Worm (Caenorhabditis elegans): ENCODE results near the gene C09B8.8.
A peak's percentile ranks its signal among the peaks of the same experiment; 100 is the strongest.

The C09B8.8 gene

DNA sequence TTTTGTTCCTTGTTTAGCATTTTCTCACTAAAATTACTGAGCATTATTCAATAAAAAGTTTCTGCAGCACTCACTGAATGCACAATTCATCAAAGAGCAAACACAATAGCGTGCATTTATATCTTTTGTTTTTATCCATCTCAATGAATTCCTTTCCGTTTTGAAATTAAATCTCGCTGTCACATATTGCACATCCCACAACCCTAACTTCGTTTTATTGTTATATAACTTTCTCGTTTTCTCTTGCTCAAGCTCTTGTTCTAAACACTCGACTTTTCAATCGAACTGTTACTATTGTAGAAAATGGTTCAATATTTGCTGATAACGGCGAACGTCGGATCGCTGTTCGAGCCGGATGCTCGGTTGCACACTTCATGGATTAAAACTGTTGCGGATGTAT, 15.9 kb downstream of the C09B8.8 start, which contains the start of gene ipp-5:
Gene ipp-5 (plus strand): TSS at position 301 of the 400 bp plus-strand sequence.
- TF ChIP-seq ztf-11 (tag; optimal IDR thresholded peaks at IDR 0.05) (no peak), ces-1 (GFP tag; optimal IDR thresholded peaks at IDR 0.05) (no peak), nhr-2 (tag; optimal IDR thresholded peaks at IDR 0.05) (no peak), tbx-8 (GFP tag; optimal IDR thresholded peaks at IDR 0.05) (no peak), nhr-28 (tag; optimal IDR thresholded peaks at IDR 0.05) (no peak), nhr-237 (tag; optimal IDR thresholded peaks at IDR 0.05) (no peak)

DNA sequence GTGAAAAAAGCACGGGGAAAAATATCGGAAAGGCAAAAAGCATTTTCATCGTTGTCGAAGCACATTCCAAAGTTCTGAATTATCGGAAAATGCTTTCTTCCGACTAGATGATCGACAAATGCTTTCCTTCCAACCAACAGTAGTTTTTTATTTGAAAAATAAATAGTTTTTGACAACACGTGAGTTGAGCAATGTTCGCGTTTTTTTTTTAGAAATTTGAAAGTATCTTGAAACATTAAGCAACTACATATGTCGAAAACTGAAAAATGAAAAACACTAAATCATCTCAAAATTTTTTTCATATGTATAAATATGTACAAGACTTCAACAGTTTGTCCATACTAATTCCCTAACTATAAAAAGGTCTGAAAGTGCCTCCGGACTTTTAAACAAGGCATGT, 24.3 kb downstream of the C09B8.8 start, which contains the start of gene hsp-25:
Gene hsp-25 (minus strand): TSS at position 101 of the 400 bp plus-strand sequence.
- TF ChIP-seq bed-3 (GFP tag; optimal IDR thresholded peaks at IDR 0.05) = no peak
- no peak for TF ChIP-seq ceh-83 (GFP tag; optimal IDR thresholded peaks at IDR 0.05)
- TF ChIP-seq unc-39 (tag; optimal IDR thresholded peaks at IDR 0.05) = no peak
- TF ChIP-seq mls-2 (tag; optimal IDR thresholded peaks at IDR 0.05) = no peak
- TF ChIP-seq ces-1 (GFP tag; optimal IDR thresholded peaks at IDR 0.05) = no peak
- no peak for TF ChIP-seq ceh-43 (GFP tag; optimal IDR thresholded peaks at IDR 0.05)
- no peak for TF ChIP-seq snpc-4 (tag; optimal IDR thresholded peaks at IDR 0.05)
- no peak for TF ChIP-seq elt-1 (tag; optimal IDR thresholded peaks at IDR 0.05; ENCODE audit: borderline replicate concordance, insufficient read depth)
- no peak for TF ChIP-seq zip-8 (tag; optimal IDR thresholded peaks at IDR 0.05)
- no peak for TF ChIP-seq unc-62 (GFP tag; optimal IDR thresholded peaks at IDR 0.05)
- no peak for TF ChIP-seq hlh-1 (tag; optimal IDR thresholded peaks at IDR 0.05)
- TF ChIP-seq blmp-1 (tag; optimal IDR thresholded peaks at IDR 0.05) = no peak
- no peak for TF ChIP-seq nhr-76 (tag; optimal IDR thresholded peaks at IDR 0.05)
- TF ChIP-seq ceh-39 (tag; optimal IDR thresholded peaks at IDR 0.05) = no peak
- no peak for TF ChIP-seq nhr-2 (tag; optimal IDR thresholded peaks at IDR 0.05)
- TF ChIP-seq nhr-12 (tag; optimal IDR thresholded peaks at IDR 0.05) = no peak
- TF ChIP-seq elt-3 (tag; optimal IDR thresholded peaks at IDR 0.05) = no peak

DNA sequence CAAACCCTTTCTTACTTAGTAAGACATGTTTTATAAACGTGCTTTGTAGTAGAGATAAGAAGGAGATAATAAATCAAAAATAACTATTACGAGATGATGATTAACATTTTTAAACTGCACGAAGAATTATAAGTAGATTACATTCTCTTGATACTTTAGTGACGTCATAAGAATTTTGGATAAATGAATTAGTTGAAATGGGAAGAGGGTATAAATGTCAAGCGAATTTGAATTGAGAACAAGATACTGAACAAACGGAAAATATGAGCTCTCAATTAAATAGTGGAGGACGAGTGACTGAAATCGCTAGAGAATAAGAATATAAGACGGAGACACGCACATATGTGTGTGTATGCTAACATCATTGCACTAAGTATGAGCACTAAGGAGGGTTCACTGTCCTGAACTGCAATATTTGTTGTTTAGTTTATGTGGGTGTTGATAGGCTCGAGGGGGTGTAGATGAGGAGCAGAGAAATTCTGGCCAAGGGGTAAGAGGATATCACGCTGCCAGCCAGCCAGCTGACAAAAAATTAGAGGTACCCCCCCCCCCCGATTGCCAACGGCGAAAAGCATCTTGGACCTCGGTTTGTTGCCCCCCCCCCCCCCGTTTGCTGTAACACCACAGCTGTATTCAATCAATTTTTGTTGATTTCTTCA, 25.3 kb downstream of the C09B8.8 start:
- TF ChIP-seq mls-2 (tag; optimal IDR thresholded peaks at IDR 0.05) (peak; percentile 5), zip-8 (tag; optimal IDR thresholded peaks at IDR 0.05) (peak; percentile 56), drap-1 (GFP tag; optimal IDR thresholded peaks at IDR 0.05) (no peak), nhr-12 (tag; optimal IDR thresholded peaks at IDR 0.05) (no peak), unc-120 (tag; optimal IDR thresholded peaks at IDR 0.05; ENCODE audit: poor library complexity, severe bottlenecking) (peak; percentile 45), sptf-1 (tag; optimal IDR thresholded peaks at IDR 0.05) (peak; percentile 60), bed-3 (GFP tag; optimal IDR thresholded peaks at IDR 0.05) (no peak), ces-1 (GFP tag; optimal IDR thresholded peaks at IDR 0.05) (peak; percentile 36), M03D4.4 (tag; optimal IDR thresholded peaks at IDR 0.05) (peak; percentile 65)

DNA sequence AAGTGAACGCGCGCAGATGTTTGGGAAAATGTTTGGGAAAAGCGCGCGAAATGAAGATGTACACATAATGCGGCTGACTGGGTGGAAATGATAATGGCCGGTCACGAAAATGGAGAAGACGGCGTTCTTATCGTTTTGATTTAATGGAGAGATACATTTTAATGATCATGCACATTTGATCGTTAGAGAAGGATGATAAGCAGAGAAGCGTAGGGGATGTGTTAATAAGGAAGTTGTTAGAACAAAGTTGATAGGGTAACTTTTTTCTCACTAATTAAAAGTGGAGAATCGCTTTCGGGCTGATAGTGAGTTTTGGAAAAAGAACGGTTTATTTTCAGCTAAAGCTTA, 25.8 kb downstream of the C09B8.8 start:
- TF ChIP-seq hlh-1 (tag; optimal IDR thresholded peaks at IDR 0.05) (peak; percentile 7), M03D4.4 (tag; optimal IDR thresholded peaks at IDR 0.05) (no peak), nhr-2 (tag; optimal IDR thresholded peaks at IDR 0.05) (no peak)

DNA sequence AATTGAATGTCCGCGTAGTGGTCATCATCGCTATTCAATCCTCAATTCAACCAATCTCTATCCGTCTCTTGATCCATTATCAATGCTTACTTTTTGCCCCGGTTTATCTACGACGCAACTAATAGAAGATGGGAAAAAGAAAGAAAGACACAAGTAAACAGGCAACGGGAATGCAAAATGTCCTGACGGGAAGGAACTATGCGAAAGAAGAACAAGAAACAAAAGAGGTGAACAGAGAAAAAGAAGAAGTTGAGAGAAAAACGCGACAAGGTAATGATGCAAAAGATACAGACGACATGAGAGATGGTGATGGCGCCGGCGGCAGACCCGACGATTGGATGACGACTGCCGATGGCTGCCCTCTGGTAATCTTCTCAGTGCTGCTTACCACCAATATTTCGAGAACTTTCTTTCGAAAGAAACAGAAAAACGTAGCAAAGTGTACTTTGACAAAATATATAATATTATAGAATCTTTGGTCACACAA, 26.7 kb downstream of the C09B8.8 start:
- TF ChIP-seq ham-2 (GFP tag; optimal IDR thresholded peaks at IDR 0.05) = peak; percentile 73
- peak; percentile 58 for TF ChIP-seq unc-120 (tag; optimal IDR thresholded peaks at IDR 0.05; ENCODE audit: poor library complexity, severe bottlenecking)
- no peak for TF ChIP-seq ceh-39 (tag; optimal IDR thresholded peaks at IDR 0.05)
- peak; percentile 81 for TF ChIP-seq elt-3 (tag; optimal IDR thresholded peaks at IDR 0.05)
- TF ChIP-seq nhr-237 (tag; optimal IDR thresholded peaks at IDR 0.05) = peak; percentile 80
- TF ChIP-seq hlh-1 (tag; optimal IDR thresholded peaks at IDR 0.05) = peak; percentile 62
- no peak for TF ChIP-seq pha-4 (tag; optimal IDR thresholded peaks at IDR 0.05)
- no peak for TF ChIP-seq snpc-4 (tag; optimal IDR thresholded peaks at IDR 0.05)
- no peak for TF ChIP-seq nhr-76 (tag; optimal IDR thresholded peaks at IDR 0.05)
- no peak for TF ChIP-seq M03D4.4 (tag; optimal IDR thresholded peaks at IDR 0.05)

DNA sequence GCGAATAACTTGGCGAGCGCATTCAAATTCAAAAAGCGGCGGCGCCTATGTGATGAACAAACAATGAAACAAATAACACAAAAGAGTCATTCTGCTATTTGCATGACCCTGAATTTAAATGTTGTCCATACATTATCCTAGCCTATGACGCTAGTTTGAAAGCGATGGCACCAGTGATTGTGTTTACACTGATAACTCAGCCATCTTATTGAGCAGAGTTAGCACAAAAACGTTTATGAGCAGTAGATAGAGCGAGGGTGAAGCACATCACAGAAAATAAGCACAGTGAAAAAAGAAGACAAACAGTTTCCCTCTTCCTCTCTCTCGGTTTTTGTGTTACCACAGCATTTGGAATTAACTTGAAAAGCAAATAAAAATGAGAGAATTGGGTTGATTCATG, 28.0 kb downstream of the C09B8.8 start:
- TF ChIP-seq zip-8 (tag; optimal IDR thresholded peaks at IDR 0.05) = no peak
- peak; percentile 3 for TF ChIP-seq pha-4 (tag; optimal IDR thresholded peaks at IDR 0.05)

Data from whole organism, mixed stage, embryonic.